Fruit fly (Drosophila melanogaster) whole organism, embryonic: Measurements from ENCODE around the gene CG11458.
A peak's percentile ranks its signal among the peaks of the same experiment; 100 is the strongest.

Experiments
- Antp ChIP-seq: fragments of 200-800 bp; sonication (Bioruptor generic); optimal IDR thresholded peaks from 3 replicates; lab custom pipeline; 2016; ENCODE audit warnings: missing biosample characterization, missing genetic modification characterization
- Atf-2 ChIP-seq: fragments of 200-800 bp; sonication (Bioruptor generic); optimal IDR thresholded peaks from 2 replicates; lab custom pipeline; 2016; ENCODE audit warnings: missing biosample characterization, missing genetic modification characterization
- Awh ChIP-seq: fragments of 200-800 bp; sonication (Bioruptor generic); IDR thresholded peaks from 2 replicates; pipeline ENCODE4, ENCODE4 v1.3.6; 2022; ENCODE audit warnings: missing biosample characterization, missing genetic modification characterization
- Blimp-1 ChIP-seq: fragments of 200-800 bp; sonication (Bioruptor generic); optimal IDR thresholded peaks from 3 replicates; lab custom pipeline; 2018; ENCODE audit warnings: missing biosample characterization, missing genetic modification characterization, mild to moderate bottlenecking, moderate library complexity, missing genetic modification reagents
- Bteb2 ChIP-seq: fragments of 200-800 bp; sonication (Bioruptor generic); optimal IDR thresholded peaks from 2 replicates; lab custom pipeline; 2016; ENCODE audit warnings: missing biosample characterization, missing genetic modification characterization
- C15 ChIP-seq: fragments of 200-800 bp; sonication (Bioruptor generic); IDR thresholded peaks from 3 replicates; pipeline ENCODE4 v1.3.6; 2022; ENCODE audit warnings: missing biosample characterization, missing genetic modification characterization
- CG10147 ChIP-seq: fragments of 200-800 bp; sonication (Bioruptor generic); optimal IDR thresholded peaks from 2 replicates; lab custom pipeline; 2019; ENCODE audit warnings: missing biosample characterization, mild to moderate bottlenecking, missing genetic modification characterization, moderate library complexity
- CG10209 ChIP-seq: fragments of 200-800 bp; sonication (Bioruptor generic); optimal IDR thresholded peaks from 3 replicates; lab custom pipeline; 2017; ENCODE audit warnings: missing biosample characterization, mild to moderate bottlenecking, missing genetic modification characterization, missing genetic modification reagents
- CG10431 ChIP-seq: fragments of 200-800 bp; sonication (Bioruptor generic); optimal IDR thresholded peaks from 3 replicates; lab custom pipeline; 2018; ENCODE audit warnings: missing biosample characterization, mild to moderate bottlenecking, missing genetic modification characterization
- CG10543 ChIP-seq: fragments of 200-800 bp; sonication (Bioruptor generic); optimal IDR thresholded peaks from 3 replicates; lab custom pipeline; 2017; ENCODE audit warnings: missing biosample characterization, mild to moderate bottlenecking, missing genetic modification characterization, moderate library complexity
- CG10565 ChIP-seq: fragments of 200-800 bp; sonication (Bioruptor generic); optimal IDR thresholded peaks from 3 replicates; lab custom pipeline; 2016; ENCODE audit warnings: missing biosample characterization, mild to moderate bottlenecking, missing genetic modification characterization
- CG11247 ChIP-seq: fragments of 200-800 bp; sonication (Bioruptor generic); IDR thresholded peaks from 2 replicates; pipeline ENCODE4 v1.3.6; 2022; ENCODE audit warnings: missing biosample characterization, missing genetic modification characterization
- CG11723 ChIP-seq: fragments of 200-800 bp; sonication (Bioruptor generic); optimal IDR thresholded peaks from 2 replicates; lab custom pipeline; 2017; ENCODE audit warnings: missing biosample characterization, mild to moderate bottlenecking, missing genetic modification characterization
- CG1233 ChIP-seq: fragments of 200-800 bp; sonication (Bioruptor generic); optimal IDR thresholded peaks from 4 replicates; lab custom pipeline; 2018; ENCODE audit warnings: missing biosample characterization, mild to moderate bottlenecking, missing genetic modification characterization
- CG13123 ChIP-seq: fragments of 200-800 bp; sonication (Bioruptor generic); optimal IDR thresholded peaks from 2 replicates; lab custom pipeline; 2016; ENCODE audit warnings: missing biosample characterization, missing genetic modification characterization
- CG13424 ChIP-seq: fragments of 200-800 bp; sonication (Bioruptor generic); optimal IDR thresholded peaks from 2 replicates; lab custom pipeline; 2019; ENCODE audit warnings: missing biosample characterization, mild to moderate bottlenecking, missing genetic modification characterization, moderate library complexity
- CG17186 ChIP-seq: fragments of 200-800 bp; sonication (Bioruptor generic); optimal IDR thresholded peaks from 3 replicates; lab custom pipeline; 2017; ENCODE audit warnings: missing biosample characterization, missing genetic modification reagents, missing genetic modification characterization
- CG17328 ChIP-seq: fragments of 200-800 bp; sonication (Bioruptor generic); IDR thresholded peaks from 2 replicates; pipeline ENCODE4 v1.3.6; 2022; ENCODE audit warnings: missing biosample characterization, missing genetic modification characterization
- CG17361 ChIP-seq: fragments of 200-800 bp; sonication (Bioruptor generic); IDR thresholded peaks from 3 replicates; pipeline ENCODE4 v1.3.6; 2022; ENCODE audit warnings: missing biosample characterization, missing genetic modification characterization
- CG18476 ChIP-seq: fragments of 200-800 bp; sonication (Bioruptor generic); optimal IDR thresholded peaks from 2 replicates; lab custom pipeline; 2016; ENCODE audit warnings: missing biosample characterization, mild to moderate bottlenecking, missing genetic modification characterization
- CG4282 ChIP-seq: fragments of 200-800 bp; sonication (Bioruptor generic); optimal IDR thresholded peaks from 2 replicates; lab custom pipeline; 2016; ENCODE audit warnings: missing biosample characterization, missing genetic modification characterization
- CG4360 ChIP-seq: fragments of 200-800 bp; sonication (Bioruptor generic); IDR thresholded peaks from 2 replicates; pipeline ENCODE4 v1.3.6; 2022; ENCODE audit warnings: missing biosample characterization, missing genetic modification characterization
- CG4730 ChIP-seq: fragments of 200-800 bp; sonication (Bioruptor generic); IDR thresholded peaks from 2 replicates; pipeline ENCODE4 v1.3.6; 2022; ENCODE audit warnings: missing biosample characterization, missing genetic modification characterization
- CG4820 ChIP-seq: fragments of 200-800 bp; sonication (Bioruptor generic); optimal IDR thresholded peaks from 3 replicates; lab custom pipeline; 2016; ENCODE audit warnings: missing biosample characterization, missing genetic modification characterization
- CG5245 ChIP-seq: fragments of 200-800 bp; sonication (Bioruptor generic); optimal IDR thresholded peaks from 3 replicates; lab custom pipeline; 2016; ENCODE audit warnings: missing biosample characterization, missing genetic modification characterization
- CG6175 ChIP-seq: fragments of 200-800 bp; sonication (Bioruptor generic); IDR thresholded peaks from 3 replicates; pipeline ENCODE4 v1.3.6; 2022; ENCODE audit warnings: missing biosample characterization, missing genetic modification characterization
- CG6272 ChIP-seq: fragments of 200-800 bp; sonication (Bioruptor generic); IDR thresholded peaks from 2 replicates; pipeline ENCODE4 v1.3.6; 2022; ENCODE audit warnings: missing biosample characterization, missing genetic modification characterization
- CG7987 ChIP-seq: fragments of 200-800 bp; sonication (Bioruptor generic); optimal IDR thresholded peaks from 2 replicates; lab custom pipeline; 2018; ENCODE audit warnings: missing biosample characterization, mild to moderate bottlenecking, missing genetic modification characterization, moderate library complexity
- CG8359 ChIP-seq: fragments of 200-800 bp; sonication (Bioruptor generic); optimal IDR thresholded peaks from 2 replicates; lab custom pipeline; 2017; ENCODE audit warnings: missing biosample characterization, mild to moderate bottlenecking, missing genetic modification characterization, borderline replicate concordance
- CG8388 ChIP-seq: fragments of 200-800 bp; sonication (Bioruptor generic); optimal IDR thresholded peaks from 2 replicates; lab custom pipeline; 2019; ENCODE audit warnings: missing biosample characterization, mild to moderate bottlenecking, missing genetic modification characterization, moderate library complexity
- CG9727 ChIP-seq: fragments of 200-800 bp; sonication (Bioruptor generic); optimal IDR thresholded peaks from 3 replicates; lab custom pipeline; 2017; ENCODE audit warnings: missing biosample characterization, mild to moderate bottlenecking, missing genetic modification characterization
- Drgx ChIP-seq: fragments of 200-800 bp; sonication (Bioruptor generic); IDR thresholded peaks from 2 replicates; pipeline ENCODE4 v1.3.6; 2022; ENCODE audit warnings: missing biosample characterization, missing genetic modification characterization
- Hmr ChIP-seq: fragments of 200-800 bp; sonication (Bioruptor generic); optimal IDR thresholded peaks from 3 replicates; lab custom pipeline; 2017; ENCODE audit warnings: mild to moderate bottlenecking, missing biosample characterization, missing genetic modification reagents, missing genetic modification characterization
- Hmx ChIP-seq: fragments of 200-800 bp; sonication (Bioruptor generic); optimal IDR thresholded peaks from 2 replicates; lab custom pipeline; 2016; ENCODE audit warnings: missing biosample characterization, missing genetic modification characterization
- Lpt ChIP-seq: fragments of >200 bp; optimal IDR thresholded peaks from 2 replicates; lab custom pipeline; 2018; ENCODE audit warnings: missing biosample characterization, missing genetic modification characterization
- Sox100B ChIP-seq: fragments of 200-800 bp; sonication (Bioruptor generic); optimal IDR thresholded peaks from 3 replicates; lab custom pipeline; 2018; ENCODE audit warnings: missing biosample characterization, mild to moderate bottlenecking, missing genetic modification characterization
- bab2 ChIP-seq: fragments of 200-800 bp; sonication (Bioruptor generic); optimal IDR thresholded peaks from 2 replicates; lab custom pipeline; 2016; ENCODE audit warnings: missing biosample characterization, missing genetic modification characterization
- dm ChIP-seq: fragments of 200-800 bp; sonication (Bioruptor generic); optimal IDR thresholded peaks from 3 replicates; lab custom pipeline; 2016; ENCODE audit warnings: missing biosample characterization, missing genetic modification characterization
- ems ChIP-seq: fragments of 200-800 bp; sonication (Bioruptor generic); optimal IDR thresholded peaks from 3 replicates; lab custom pipeline; 2016; ENCODE audit warnings: missing biosample characterization, missing genetic modification characterization
- fru ChIP-seq: fragments of >200 bp; optimal IDR thresholded peaks from 2 replicates; lab custom pipeline; 2017
- gem ChIP-seq: fragments of 200-800 bp; sonication (Bioruptor generic); optimal IDR thresholded peaks from 2 replicates; lab custom pipeline; 2019; ENCODE audit warnings: missing biosample characterization, mild to moderate bottlenecking, missing genetic modification characterization, moderate library complexity
- jigr1 ChIP-seq: fragments of 200-800 bp; sonication (Bioruptor generic); IDR thresholded peaks from 3 replicates; pipeline ENCODE4 v1.3.6; 2022; ENCODE audit warnings: missing biosample characterization, missing genetic modification characterization
- nerfin-1 ChIP-seq: fragments of 200-800 bp; sonication (Bioruptor generic); optimal IDR thresholded peaks from 3 replicates; lab custom pipeline; 2019; ENCODE audit warnings: missing biosample characterization, mild to moderate bottlenecking, missing genetic modification characterization, moderate library complexity
- oc ChIP-seq: fragments of 200-800 bp; sonication (Bioruptor generic); optimal IDR thresholded peaks from 2 replicates; lab custom pipeline; 2018; ENCODE audit warnings: missing biosample characterization, mild to moderate bottlenecking, missing genetic modification characterization, moderate library complexity
- otp ChIP-seq: fragments of 200-800 bp; sonication (Bioruptor generic); IDR thresholded peaks from 3 replicates; pipeline ENCODE4, ENCODE4 v1.3.6; 2022; ENCODE audit warnings: missing biosample characterization, missing genetic modification characterization
- peb ChIP-seq: fragments of 200-800 bp; sonication (Bioruptor generic); IDR thresholded peaks from 2 replicates; pipeline ENCODE4 v1.3.6; 2022; ENCODE audit warnings: missing biosample characterization, missing genetic modification characterization
- prd ChIP-seq, 3 experiments: fragments of >200 bp in 2 of 3; fragments of 200-800 bp in 1 of 3; sonication (Bioruptor generic) in 1 of 3; optimal IDR thresholded peaks in 2 of 3; IDR thresholded peaks in 1 of 3; 2 replicates in 2 of 3; 3 replicates in 1 of 3; pipeline versions ENCODE4 v1.3.6 to Lab custom; 2017 to 2022; ENCODE audit warnings: missing biosample characterization in 1 of 3, missing genetic modification characterization in 1 of 3
- run ChIP-seq: fragments of 200-800 bp; sonication (Bioruptor generic); optimal IDR thresholded peaks from 3 replicates; lab custom pipeline; 2018; ENCODE audit warnings: missing biosample characterization, mild to moderate bottlenecking, missing genetic modification characterization
- sens ChIP-seq: fragments of 200-800 bp; sonication (Bioruptor generic); peaks from one replicate; lab custom pipeline; 2016; ENCODE audit warnings: missing biosample characterization, missing genetic modification characterization
- tup ChIP-seq: fragments of 200-800 bp; sonication (Bioruptor generic); optimal IDR thresholded peaks from 2 replicates; lab custom pipeline; 2016; ENCODE audit warnings: missing biosample characterization, mild to moderate bottlenecking, missing genetic modification characterization, moderate library complexity
- vnd ChIP-seq: fragments of 200-800 bp; sonication (Bioruptor generic); IDR thresholded peaks from 3 replicates; pipeline ENCODE4 v1.3.6; 2022; ENCODE audit warnings: missing biosample characterization, missing genetic modification characterization; ENCODE audit not compliant: partially characterized antibody
- yki ChIP-seq: fragments of >200 bp; optimal IDR thresholded peaks from 3 replicates; lab custom pipeline; 2018

Gene CG11458

DNA sequence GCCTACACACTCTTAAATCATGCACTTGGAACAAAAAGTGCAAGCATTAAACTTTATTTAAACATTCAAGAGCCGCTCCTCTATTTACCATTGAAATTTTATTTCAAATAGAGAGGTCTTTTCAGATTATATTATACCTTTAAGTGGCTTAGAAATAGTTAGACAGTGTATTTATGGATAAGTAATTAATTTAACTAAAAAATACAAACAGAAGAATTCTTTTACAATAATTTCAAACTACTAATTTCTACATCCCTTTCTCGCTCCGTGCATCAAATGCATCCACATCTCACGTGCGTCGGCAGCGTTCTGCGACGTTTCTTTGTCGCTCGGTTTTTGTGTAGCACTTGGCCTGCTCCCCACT, 44.5 kb downstream of the CG11458 start (continued):
- TF ChIP-seq CG4282 (GFP tag; lab: Kevin White, UChicago) (no peak), gem (tag; lab: Kevin White, UChicago) (peak; percentile 88), C15 (GFP tag; lab: Robert Waterston, UW) (no peak), CG4360 (GFP tag; lab: Robert Waterston, UW) (no peak), CG10431 (GFP tag; lab: Kevin White, UChicago) (peak; percentile 48), CG10209 (GFP tag; lab: Kevin White, UChicago) (peak; percentile 55), oc (peak; percentile 79), run (peak; percentile 43), Sox100B (GFP tag; lab: Kevin White, UChicago) (peak; percentile 82), Bteb2 (GFP tag; lab: Kevin White, UChicago) (peak; percentile 2), CG8388 (GFP tag; lab: Kevin White, UChicago) (no peak), Hmx (GFP tag; lab: Kevin White, UChicago) (no peak), Blimp-1 (peak; percentile 85), CG17186 (no peak), ems (GFP tag; lab: Kevin White, UChicago) (no peak), Lpt (no peak), CG4820 (GFP tag; lab: Kevin White, UChicago) (peak; percentile 66), Antp (GFP tag; lab: Kevin White, UChicago) (no peak), CG6175 (GFP tag; lab: Robert Waterston, UW) (no peak), CG10543 (GFP tag; lab: Kevin White, UChicago) (no peak), CG18476 (peak; percentile 59), CG5245 (GFP tag; lab: Kevin White, UChicago) (peak; percentile 10), CG10147 (GFP tag; lab: Kevin White, UChicago) (no peak), CG4730 (GFP tag; lab: Robert Waterston, UW) (no peak), CG10565 (GFP tag; lab: Kevin White, UChicago) (no peak), otp (GFP tag; lab: Robert Waterston, UW) (no peak), jigr1 (no peak), sens (peak; percentile 97), vnd (GFP tag; lab: Robert Waterston, UW) (no peak), CG17361 (GFP tag; lab: Robert Waterston, UW) (peak; percentile 74), CG8359 (GFP tag; lab: Kevin White, UChicago) (no peak), CG6272 (GFP tag; lab: Robert Waterston, UW) (no peak), Atf-2 (peak; percentile 34), fru (lab: Kevin White, UChicago) (no peak), Drgx (peak; percentile 80), CG1233 (peak; percentile 39), Hmr (GFP tag; lab: Kevin White, UChicago) (peak; percentile 4), Awh (GFP tag; lab: Robert Waterston, UW) (peak; percentile 65), CG11247 (no peak), peb (GFP tag; lab: Robert Waterston, UW) (peak; percentile 56; the same call in 1 of the 2 replicates), nerfin-1 (tag; lab: Kevin White, UChicago) (peak; percentile 73), dm (GFP tag; lab: Kevin White, UChicago) (no peak), yki (lab: Kevin White, UChicago) (no peak), bab2 (GFP tag; lab: Kevin White, UChicago) (peak; percentile 35), CG11723 (GFP tag; lab: Kevin White, UChicago) (peak; percentile 36), CG13123 (GFP tag; lab: Kevin White, UChicago) (peak; percentile 5), CG9727 (GFP tag; lab: Kevin White, UChicago) (peak; percentile 49), CG13424 (tag; lab: Kevin White, UChicago) (peak; percentile 82), CG17328 (GFP tag; lab: Robert Waterston, UW) (peak; percentile 60; the same call in 1 of the 2 replicates), CG7987 (GFP tag; lab: Kevin White, UChicago) (peak; percentile 19), prd (optimal IDR thresholded peaks at IDR 0.05; lab: Kevin White, UChicago) (no peak), prd (GFP tag; IDR thresholded peaks at IDR 0.05; lab: Robert Waterston, UW) (peak; percentile 58; the same call in 1 of the 3 replicates), tup (GFP tag; lab: Kevin White, UChicago) (no peak)
